Fruit fly (Drosophila melanogaster) whole organism, prepupa: Measurements from ENCODE around the gene CG14567.

Source experiments
- Lpt ChIP-seq: fragments of 200-800 bp; sonication (Bioruptor generic); optimal IDR thresholded peaks from 3 replicates; lab custom pipeline; 2016; ENCODE audit warnings: missing biosample characterization, missing genetic modification characterization
- fd59A ChIP-seq: fragments of 200-800 bp; sonication (Bioruptor generic); optimal IDR thresholded peaks from 2 replicates; lab custom pipeline; 2017; ENCODE audit warnings: missing biosample characterization, mild to moderate bottlenecking, missing genetic modification characterization, missing genetic modification reagents

DNA sequence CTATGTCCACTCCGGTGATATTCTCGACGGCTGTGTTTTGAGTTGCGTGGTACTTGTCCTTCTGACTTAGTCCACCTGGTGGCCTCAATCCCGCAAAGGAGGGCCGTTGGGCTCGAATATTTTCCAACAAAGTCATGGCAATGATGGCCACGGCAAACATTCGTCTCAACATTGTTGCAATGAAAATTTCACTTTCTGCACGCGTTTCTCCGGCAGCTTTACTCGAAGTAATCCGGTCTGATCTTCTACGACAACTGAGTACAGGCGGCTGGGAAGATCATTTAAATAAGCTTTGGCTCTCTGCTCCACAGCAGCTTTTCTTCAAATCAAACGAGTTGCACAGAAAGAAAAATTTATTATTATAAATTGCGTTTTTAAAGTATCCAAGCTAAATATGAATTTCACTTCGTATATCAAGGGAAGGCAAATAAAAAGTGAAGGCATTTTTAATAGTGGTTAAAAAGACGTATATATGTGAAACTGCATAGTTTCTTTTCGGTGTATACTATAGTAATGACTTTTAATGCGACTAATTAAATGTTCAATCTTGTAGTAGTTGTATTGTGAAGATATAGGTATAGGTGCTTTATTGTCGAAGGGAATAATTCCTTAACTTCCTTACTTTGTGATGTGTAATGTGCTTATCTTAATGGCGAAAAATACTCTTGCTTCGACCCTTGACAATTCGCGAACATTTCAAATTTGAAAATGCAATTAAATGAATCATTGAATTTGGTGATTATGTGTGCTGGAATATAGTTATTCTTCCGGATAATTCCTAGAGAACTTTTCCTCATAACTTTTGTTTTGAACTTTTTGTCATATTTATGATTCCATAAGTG lies at the start of gene CG14567:
- TF ChIP-seq fd59A (no peak), Lpt (GFP tag; lab: Kevin White, UChicago) (peak; percentile 12)
